Worm (Caenorhabditis elegans): ENCODE measurements around the gene grl-27.

DNA sequence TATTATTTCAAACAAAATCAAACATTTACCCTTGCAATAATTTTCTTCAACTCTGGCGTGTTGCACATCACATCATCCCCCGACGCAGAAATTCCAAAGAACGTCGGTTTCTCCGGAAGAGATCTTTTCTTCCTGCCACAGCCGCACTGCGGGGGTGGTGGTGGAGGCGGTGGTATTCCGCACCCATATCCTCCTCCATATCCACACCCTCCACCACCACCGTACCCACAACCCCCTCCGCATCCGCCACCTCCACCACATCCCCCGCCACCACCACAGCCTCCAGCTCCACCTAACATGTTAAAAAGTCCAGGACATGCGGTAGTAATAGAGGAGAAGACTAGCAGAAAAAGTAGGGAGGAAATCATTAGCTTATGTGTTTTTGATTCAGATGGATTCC is 20.8 kb downstream of the grl-27 start, which contains the start of gene grl-29:
- no peak for TF ChIP-seq mdl-1 (tag; optimal IDR thresholded peaks at IDR 0.05)
- TF ChIP-seq nhr-11 (tag; optimal IDR thresholded peaks at IDR 0.05): no peak
- no peak for TF ChIP-seq ceh-82 (tag; optimal IDR thresholded peaks at IDR 0.05)
- TF ChIP-seq mbf-1 (tag; optimal IDR thresholded peaks at IDR 0.05): no peak
